Worm (Caenorhabditis elegans) whole organism, late embryonic: ENCODE measurements around the gene Y22D7AL.7.

ENCODE experiments used
- C08G9.2 ChIP-seq: sonication (generic microtip); optimal IDR thresholded peaks from 2 replicates; lab custom pipeline; 2016; ENCODE audit warnings: mild to moderate bottlenecking, missing genetic modification characterization, moderate library complexity, missing compliant biosample characterization
- F13H6.1 ChIP-seq: sonication (generic microtip); optimal IDR thresholded peaks from 2 replicates; lab custom pipeline; 2016; ENCODE audit warnings: missing genetic modification characterization, missing compliant biosample characterization
- K02D7.2 ChIP-seq: sonication (generic microtip); optimal IDR thresholded peaks from 2 replicates; lab custom pipeline; 2017; ENCODE audit warnings: mild to moderate bottlenecking, missing genetic modification characterization, missing compliant biosample characterization
- ahr-1 ChIP-seq: sonication (generic microtip); optimal IDR thresholded peaks from 2 replicates; lab custom pipeline; 2016; ENCODE audit warnings: missing genetic modification characterization, missing compliant biosample characterization
- ama-1 ChIP-seq: fragments of 150-350 bp; optimal IDR thresholded peaks from 2 replicates; lab custom pipeline; 2014
- ceh-14 ChIP-seq: sonication (generic microtip); optimal IDR thresholded peaks from 2 replicates; lab custom pipeline; 2016; ENCODE audit warnings: missing genotype, missing genetic modification characterization, missing compliant biosample characterization
- ceh-19 ChIP-seq: fragments of 200-800 bp; sonication (Bioruptor generic); optimal IDR thresholded peaks from 2 replicates; lab custom pipeline; 2018; ENCODE audit warnings: mild to moderate bottlenecking, missing genetic modification characterization, missing compliant biosample characterization
- ceh-22 ChIP-seq: sonication (generic microtip); optimal IDR thresholded peaks from 2 replicates; lab custom pipeline; 2017; ENCODE audit warnings: missing biosample characterization, missing genetic modification characterization
- ceh-31 ChIP-seq: sonication (generic microtip); optimal IDR thresholded peaks from 2 replicates; lab custom pipeline; 2016; ENCODE audit warnings: missing genetic modification characterization, missing compliant biosample characterization
- ceh-34 ChIP-seq: sonication (generic microtip); optimal IDR thresholded peaks from 2 replicates; lab custom pipeline; 2016; ENCODE audit warnings: mild to moderate bottlenecking, missing genetic modification characterization, missing compliant biosample characterization
- ceh-48 ChIP-seq: sonication (generic microtip); optimal IDR thresholded peaks from 2 replicates; lab custom pipeline; 2016; ENCODE audit warnings: missing genetic modification characterization, inconsistent platforms, missing compliant biosample characterization
- ceh-9 ChIP-seq: sonication (generic microtip); optimal IDR thresholded peaks from 2 replicates; lab custom pipeline; 2016; ENCODE audit warnings: mild to moderate bottlenecking, missing genetic modification characterization, inconsistent platforms, missing compliant biosample characterization
- che-1 ChIP-seq: sonication (generic microtip); optimal IDR thresholded peaks from 2 replicates; lab custom pipeline; 2016; ENCODE audit warnings: mild to moderate bottlenecking, missing genetic modification characterization, missing compliant biosample characterization
- elt-2 ChIP-seq: sonication (generic microtip); optimal IDR thresholded peaks from 2 replicates; lab custom pipeline; 2016; ENCODE audit warnings: missing genetic modification reagents, missing genetic modification characterization, missing compliant biosample characterization
- ets-4 ChIP-seq: sonication (generic microtip); optimal IDR thresholded peaks from 2 replicates; lab custom pipeline; 2016; ENCODE audit warnings: missing genetic modification characterization, missing compliant biosample characterization
- eyg-1 ChIP-seq: sonication (generic microtip); optimal IDR thresholded peaks from 2 replicates; lab custom pipeline; 2016; ENCODE audit warnings: missing genotype, missing genetic modification characterization, missing compliant biosample characterization
- fax-1 ChIP-seq: sonication (generic microtip); optimal IDR thresholded peaks from 2 replicates; lab custom pipeline; 2016; ENCODE audit warnings: missing genotype, missing genetic modification characterization, missing compliant biosample characterization
- fkh-10 ChIP-seq: fragments of 150-350 bp; optimal IDR thresholded peaks from 2 replicates; lab custom pipeline; 2014; ENCODE audit warnings: missing biosample characterization, missing genetic modification reagents, missing genetic modification characterization
- fkh-6 ChIP-seq: sonication (generic microtip); optimal IDR thresholded peaks from 2 replicates; lab custom pipeline; 2016; ENCODE audit warnings: missing genetic modification characterization, missing compliant biosample characterization
- hlh-13 ChIP-seq: fragments of 200-800 bp; sonication (Bioruptor generic); optimal IDR thresholded peaks from 2 replicates; lab custom pipeline; 2018; ENCODE audit warnings: mild to moderate bottlenecking, missing genetic modification characterization, missing compliant biosample characterization
- hlh-6 ChIP-seq: sonication (generic microtip); optimal IDR thresholded peaks from 2 replicates; lab custom pipeline; 2016; ENCODE audit warnings: missing genotype, missing genetic modification characterization, missing compliant biosample characterization
- lim-6 ChIP-seq: sonication (generic microtip); optimal IDR thresholded peaks from 2 replicates; lab custom pipeline; 2016; ENCODE audit warnings: missing genetic modification characterization, missing compliant biosample characterization
- nfya-1 ChIP-seq: sonication (generic microtip); optimal IDR thresholded peaks from 2 replicates; lab custom pipeline; 2017; ENCODE audit warnings: missing genetic modification characterization, mild to moderate bottlenecking, missing compliant biosample characterization, antibody characterized with exemption, moderate library complexity
- odd-2 ChIP-seq: sonication (generic microtip); optimal IDR thresholded peaks from 2 replicates; lab custom pipeline; 2017; ENCODE audit warnings: antibody characterized with exemption, mild to moderate bottlenecking, missing genetic modification characterization, missing compliant biosample characterization
- pat-9 ChIP-seq: fragments of 200-800 bp; sonication (Bioruptor generic); optimal IDR thresholded peaks from 2 replicates; lab custom pipeline; 2018; ENCODE audit warnings: mild to moderate bottlenecking, missing genetic modification characterization, moderate library complexity, missing compliant biosample characterization
- pha-2 ChIP-seq: sonication (generic microtip); optimal IDR thresholded peaks from 2 replicates; lab custom pipeline; 2017; ENCODE audit warnings: mild to moderate bottlenecking, missing genetic modification characterization, missing compliant biosample characterization
- pqm-1 ChIP-seq: sonication (generic microtip); optimal IDR thresholded peaks from 2 replicates; lab custom pipeline; 2016; ENCODE audit warnings: missing genetic modification characterization, missing compliant biosample characterization
- sdc-2 ChIP-seq: sonication (generic microtip); optimal IDR thresholded peaks from 2 replicates; lab custom pipeline; 2016; ENCODE audit warnings: missing genotype, missing genetic modification characterization, missing compliant biosample characterization
- tbx-7 ChIP-seq: sonication (generic microtip); optimal IDR thresholded peaks from 2 replicates; lab custom pipeline; 2016; ENCODE audit warnings: missing genotype, missing genetic modification characterization, missing compliant biosample characterization
- zip-5 ChIP-seq: sonication (generic microtip); optimal IDR thresholded peaks from 2 replicates; lab custom pipeline; 2016; ENCODE audit warnings: missing genetic modification characterization, missing compliant biosample characterization
- ztf-16 ChIP-seq: sonication (generic microtip); optimal IDR thresholded peaks from 2 replicates; lab custom pipeline; 2017; ENCODE audit warnings: missing genetic modification characterization, missing compliant biosample characterization

Y22D7AL.7 gene

DNA sequence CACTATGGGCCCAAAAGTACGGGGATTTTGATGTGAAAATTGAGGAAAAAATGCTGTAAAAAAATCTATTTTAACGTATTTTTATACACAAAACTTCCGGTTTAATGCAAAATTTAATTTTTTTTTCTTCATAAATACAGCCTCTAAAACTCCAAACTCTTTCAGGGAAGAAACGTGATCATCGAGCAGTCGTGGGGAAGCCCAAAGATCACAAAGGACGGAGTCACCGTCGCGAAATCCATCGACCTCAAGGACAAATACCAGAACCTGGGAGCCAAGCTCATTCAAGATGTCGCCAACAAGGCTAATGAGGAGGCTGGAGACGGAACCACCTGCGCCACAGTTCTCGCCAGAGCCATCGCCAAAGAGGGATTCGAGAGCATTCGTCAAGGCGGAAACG, 43.3 kb downstream of the Y22D7AL.7 start:
- no peak for TF ChIP-seq K02D7.2
- TF ChIP-seq lim-6 (tag; lab: Kevin White, UChicago) = no peak
- TF ChIP-seq C08G9.2 = no peak
- no peak for TF ChIP-seq ceh-19 (GFP tag; lab: Kevin White, UChicago)
- no peak for TF ChIP-seq fkh-6 (tag; lab: Kevin White, UChicago)
- no peak for TF ChIP-seq ceh-48 (tag; lab: Kevin White, UChicago)
- TF ChIP-seq ceh-31 (tag; lab: Kevin White, UChicago) = no peak

DNA sequence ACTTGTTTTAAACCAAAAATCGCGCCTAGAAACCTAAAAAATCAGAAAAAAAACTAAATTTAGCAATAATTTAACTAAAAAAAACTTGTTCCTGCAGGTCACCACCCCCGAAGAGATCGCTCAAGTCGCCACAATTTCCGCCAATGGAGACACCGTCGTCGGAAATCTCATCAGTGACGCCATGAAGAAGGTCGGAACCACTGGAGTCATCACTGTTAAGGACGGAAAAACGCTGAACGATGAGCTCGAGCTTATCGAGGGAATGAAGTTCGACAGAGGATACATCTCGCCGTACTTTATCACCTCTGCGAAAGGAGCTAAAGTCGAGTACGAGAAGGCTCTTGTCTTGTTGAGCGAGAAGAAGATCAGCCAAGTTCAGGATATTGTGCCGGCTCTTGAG, 44.8 kb downstream of the Y22D7AL.7 start:
- TF ChIP-seq pha-2 (tag; lab: Kevin White, UChicago) = no peak
- TF ChIP-seq nfya-1 (tag; lab: Kevin White, UChicago) = no peak
- no peak for TF ChIP-seq zip-5
- no peak for TF ChIP-seq lim-6 (tag; lab: Kevin White, UChicago)
- TF ChIP-seq pqm-1 (tag; lab: Kevin White, UChicago) = no peak
- no peak for TF ChIP-seq ahr-1 (tag; lab: Kevin White, UChicago)
- TF ChIP-seq ceh-19 (GFP tag; lab: Kevin White, UChicago) = no peak
- no peak for TF ChIP-seq F13H6.1 (tag; lab: Kevin White, UChicago)
- no peak for TF ChIP-seq che-1 (tag; lab: Kevin White, UChicago)

DNA sequence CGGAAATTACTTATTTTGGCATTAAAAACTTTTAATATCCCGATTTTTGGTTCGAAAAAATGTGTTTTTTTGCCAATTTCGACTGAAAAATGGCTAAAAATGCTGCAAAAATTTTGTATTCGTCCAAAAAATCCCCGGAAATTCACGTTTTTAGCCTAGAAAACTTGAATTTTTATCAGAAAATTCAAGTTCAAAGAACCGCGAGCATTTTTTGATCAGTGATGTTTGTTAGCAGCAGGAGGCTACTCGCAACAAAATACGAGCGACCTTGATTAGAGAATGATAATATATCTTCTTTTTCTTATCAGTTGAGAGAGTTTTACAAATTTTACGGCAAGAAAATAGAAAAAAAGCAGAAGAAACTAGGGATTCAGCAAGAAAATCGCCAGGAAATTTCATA, 45.8 kb downstream of the Y22D7AL.7 start:
- no peak for TF ChIP-seq ztf-16 (tag; lab: Kevin White, UChicago)
- peak; percentile 41 for TF ChIP-seq elt-2 (tag; lab: Kevin White, UChicago)
- no peak for TF ChIP-seq ets-4 (tag; lab: Kevin White, UChicago)
- TF ChIP-seq ama-1 = no peak

DNA sequence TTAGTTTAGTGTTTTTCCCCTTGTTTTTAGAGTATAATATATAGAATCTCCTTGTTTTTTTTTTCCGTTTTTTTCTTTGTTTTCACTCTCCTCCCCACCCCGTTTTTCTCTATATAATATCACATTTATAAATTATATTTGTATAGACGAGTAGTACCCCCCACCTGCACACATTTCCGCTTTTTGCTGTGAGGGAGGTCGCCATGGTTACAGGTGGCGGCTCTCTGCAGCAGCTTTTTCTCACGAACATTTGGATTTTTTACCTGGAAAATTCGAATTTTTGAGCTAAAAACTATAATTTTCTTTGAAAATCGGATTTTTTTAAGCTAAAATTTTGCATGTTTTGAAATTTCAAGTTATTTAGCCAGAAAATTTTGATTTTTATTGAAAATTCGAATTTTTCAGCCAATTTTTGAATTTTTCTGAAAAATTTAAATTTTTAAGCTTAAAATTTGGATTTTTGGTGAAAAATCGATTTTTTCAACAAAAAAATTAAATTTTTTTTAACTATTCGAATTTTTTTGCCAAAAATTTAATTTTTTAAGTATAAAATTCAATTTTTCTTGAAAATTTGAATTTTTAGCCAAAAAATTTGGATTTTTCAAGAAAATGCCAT, 49.2 kb downstream of the Y22D7AL.7 start:
- TF ChIP-seq F13H6.1 (tag; lab: Kevin White, UChicago) (no peak), eyg-1 (tag; lab: Kevin White, UChicago) (no peak), fkh-10 (GFP tag; lab: Kevin White, UChicago) (no peak), fax-1 (no peak), ceh-22 (tag; lab: Kevin White, UChicago) (no peak), sdc-2 (no peak), hlh-13 (GFP tag; lab: Kevin White, UChicago) (no peak), ceh-34 (tag; lab: Kevin White, UChicago) (no peak), pat-9 (tag; lab: Kevin White, UChicago) (no peak), odd-2 (tag; lab: Kevin White, UChicago) (no peak), fkh-6 (tag; lab: Kevin White, UChicago) (no peak)

DNA sequence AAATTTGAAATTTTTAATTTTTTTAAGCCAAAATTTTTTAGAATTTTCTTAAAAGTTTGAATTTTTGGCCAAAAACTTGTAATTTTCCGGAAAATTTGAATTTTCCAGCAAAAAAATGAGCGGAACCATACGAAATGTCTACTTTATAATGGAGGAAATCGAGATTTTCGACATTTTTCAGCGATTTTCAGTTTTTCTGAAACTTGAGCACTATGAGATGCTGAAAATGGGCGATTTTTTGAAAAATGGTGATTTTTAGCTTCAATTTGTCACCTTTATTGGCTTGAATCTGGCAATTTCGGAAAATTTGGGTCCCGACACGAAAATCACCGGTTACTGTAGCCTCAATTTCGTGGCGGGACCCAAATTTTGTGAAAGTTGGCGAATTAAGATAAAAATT, 50.0 kb downstream of the Y22D7AL.7 start, which contains the start of gene Y22D7AL.4:
Y22D7AL.4 (plus strand) TSS at position 109 of the 400 bp plus-strand sequence.
- TF ChIP-seq fkh-6 (tag; lab: Kevin White, UChicago) = no peak
- TF ChIP-seq tbx-7 (tag; lab: Kevin White, UChicago) = no peak
- no peak for TF ChIP-seq ceh-9 (tag; lab: Kevin White, UChicago)
- no peak for TF ChIP-seq nfya-1 (tag; lab: Kevin White, UChicago)
- no peak for TF ChIP-seq odd-2 (tag; lab: Kevin White, UChicago)
- no peak for TF ChIP-seq che-1 (tag; lab: Kevin White, UChicago)
- TF ChIP-seq ceh-14 (tag; lab: Kevin White, UChicago) = no peak
- no peak for TF ChIP-seq hlh-6 (tag; lab: Kevin White, UChicago)
